Worm (Caenorhabditis elegans): ENCODE results near the gene K09H11.11.
A peak's percentile ranks its signal among the peaks of the same experiment; 100 is the strongest.

Gene K09H11.11

DNA sequence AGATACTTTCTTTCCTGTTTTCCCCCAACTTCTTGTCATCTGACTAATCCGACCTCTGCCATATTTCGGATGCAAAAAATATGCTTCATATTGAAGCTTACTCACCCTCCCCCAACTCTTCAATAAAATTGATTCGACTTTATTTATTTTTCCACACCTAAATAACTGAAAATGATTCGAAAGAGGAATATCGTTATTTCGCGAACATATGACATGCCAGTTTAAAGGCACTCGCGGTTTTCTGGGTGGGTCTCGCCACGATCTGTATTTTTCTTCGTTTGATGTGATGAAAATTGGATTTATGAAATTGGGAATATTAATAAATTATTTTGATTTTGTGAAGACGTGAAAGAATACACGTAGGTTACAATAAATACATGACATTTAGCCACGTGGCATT, 16.6 kb upstream of the K09H11.11 start, which contains the start of gene F44E7.3:
Gene F44E7.3 (plus strand): TSS at position 319 of the 400 bp plus-strand sequence.
- TF ChIP-seq irx-1 (tag; optimal IDR thresholded peaks at IDR 0.05) (no peak), unc-62 (GFP tag; optimal IDR thresholded peaks at IDR 0.05) (no peak), nhr-77 (tag; optimal IDR thresholded peaks at IDR 0.05) (no peak), unc-130 (tag; optimal IDR thresholded peaks at IDR 0.05) (no peak), unc-98 (GFP tag; IDR thresholded peaks at IDR 0.05) (no peak), hlh-17 (GFP tag; optimal IDR thresholded peaks at IDR 0.05; ENCODE audit: borderline replicate concordance) (no peak), dpl-1 (GFP tag; optimal IDR thresholded peaks at IDR 0.05) (no peak), lin-14 (GFP tag; optimal IDR thresholded peaks at IDR 0.05) (no peak), mep-1 (tag; optimal IDR thresholded peaks at IDR 0.05) (no peak), hlh-4 (tag; optimal IDR thresholded peaks at IDR 0.05) (no peak), nhr-47 (tag; optimal IDR thresholded peaks at IDR 0.05) (no peak), egl-13 (tag; optimal IDR thresholded peaks at IDR 0.05) (no peak), hpl-2 (GFP tag; optimal IDR thresholded peaks at IDR 0.05) (no peak)

DNA sequence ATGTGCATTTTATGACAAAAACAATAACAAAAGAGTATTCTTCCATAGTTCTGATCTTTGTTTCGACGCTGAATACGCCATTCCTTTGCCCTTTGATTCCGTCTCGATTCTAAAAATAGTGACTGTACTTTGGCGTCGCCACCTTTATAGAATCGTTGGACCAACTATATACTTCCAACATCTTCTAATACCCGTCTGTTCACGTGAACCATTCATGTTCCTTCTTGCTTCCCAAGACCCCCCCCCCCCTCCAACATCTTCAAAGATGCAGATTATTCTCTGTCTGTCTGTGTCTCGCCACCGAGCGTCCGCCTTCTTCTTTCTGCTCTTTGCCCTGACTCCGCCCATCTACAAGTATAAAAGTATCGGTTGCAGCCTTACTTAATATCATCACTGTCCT, 14.9 kb upstream of the K09H11.11 start:
- TF ChIP-seq F16B12.6 (tag; optimal IDR thresholded peaks at IDR 0.05) = no peak
- no peak for TF ChIP-seq sup-37 (GFP tag; optimal IDR thresholded peaks at IDR 0.05)
- no peak for TF ChIP-seq ces-1 (GFP tag; optimal IDR thresholded peaks at IDR 0.05)
- no peak for TF ChIP-seq sox-4 (tag; optimal IDR thresholded peaks at IDR 0.05)
- TF ChIP-seq nhr-19 (GFP tag; conservative IDR thresholded peaks at IDR 0.05) = peak; percentile 49
- peak; percentile 25 for TF ChIP-seq lin-14 (GFP tag; optimal IDR thresholded peaks at IDR 0.05)
- TF ChIP-seq dsc-1 (tag; optimal IDR thresholded peaks at IDR 0.05) = no peak
- TF ChIP-seq nhr-77 (tag; optimal IDR thresholded peaks at IDR 0.05) = no peak
- TF ChIP-seq mdl-1 (tag; optimal IDR thresholded peaks at IDR 0.05) = no peak
- TF ChIP-seq nhr-85 (tag) = peak; percentile 74
- no peak for TF ChIP-seq swsn-7 (tag; optimal IDR thresholded peaks at IDR 0.05)

DNA sequence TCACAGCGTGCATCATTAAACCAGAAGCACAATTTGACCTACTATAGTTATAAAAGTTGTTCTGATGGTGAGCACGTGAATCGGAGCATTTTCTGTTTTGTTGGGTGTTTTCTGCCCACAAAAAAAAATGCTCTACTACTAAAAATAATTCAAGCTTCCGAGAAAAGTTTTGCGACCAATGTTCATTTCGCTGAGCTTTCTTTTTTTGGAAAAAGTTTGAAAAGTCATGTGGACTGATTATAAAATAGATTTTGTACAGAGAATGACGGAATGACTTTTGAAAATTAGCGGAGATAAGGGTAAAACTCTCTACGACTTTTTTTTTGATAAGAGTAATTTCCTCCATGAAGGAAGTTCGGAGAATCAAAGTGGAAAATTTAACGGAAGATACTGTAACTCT, 14.4 kb upstream of the K09H11.11 start:
- TF ChIP-seq snpc-4 (tag; optimal IDR thresholded peaks at IDR 0.05) (no peak), elt-2 (tag; optimal IDR thresholded peaks at IDR 0.05) (peak; percentile 76), nhr-47 (tag; optimal IDR thresholded peaks at IDR 0.05) (peak; percentile 39), lin-14 (GFP tag; optimal IDR thresholded peaks at IDR 0.05) (peak; percentile 23), nhr-20 (tag; optimal IDR thresholded peaks at IDR 0.05) (no peak), nhr-71 (tag; optimal IDR thresholded peaks at IDR 0.05) (peak; percentile 58), nhr-90 (tag; optimal IDR thresholded peaks at IDR 0.05; ENCODE audit: poor library complexity) (no peak), sox-4 (tag; optimal IDR thresholded peaks at IDR 0.05) (peak; percentile 57), fkh-8 (tag; optimal IDR thresholded peaks at IDR 0.05) (peak; percentile 67), nhr-19 (GFP tag; conservative IDR thresholded peaks at IDR 0.05) (0 out of 2 replicates have a peak, but pooled peaks have one; percentile 3)

DNA sequence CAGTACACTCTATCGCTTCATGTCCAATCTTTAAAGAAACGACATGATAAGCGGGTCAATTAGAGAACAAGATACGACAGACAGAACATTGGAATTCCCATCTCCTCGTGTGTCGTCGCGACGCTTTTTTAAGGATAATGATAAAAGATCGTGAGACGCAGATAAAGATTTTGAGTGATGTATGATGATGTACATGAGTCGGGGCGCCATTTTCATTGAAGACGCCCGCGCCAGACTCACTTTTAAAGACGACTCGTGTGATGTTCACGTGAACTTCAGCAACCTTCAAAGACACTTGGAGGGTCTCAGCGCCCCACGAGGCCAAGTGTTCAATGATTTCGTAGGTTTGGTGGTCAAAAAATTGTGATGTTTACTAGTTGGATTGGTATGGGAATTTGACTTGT, 13.2 kb upstream of the K09H11.11 start:
- TF ChIP-seq C16A3.4 (tag; optimal IDR thresholded peaks at IDR 0.05) (peak; percentile 24), nhr-76 (tag; optimal IDR thresholded peaks at IDR 0.05) (peak; percentile 10), mep-1 (tag; optimal IDR thresholded peaks at IDR 0.05) (peak; percentile 10), tbx-2 (tag; optimal IDR thresholded peaks at IDR 0.05) (peak; percentile 77), zag-1 (tag; optimal IDR thresholded peaks at IDR 0.05) (no peak), efl-3 (GFP tag; optimal IDR thresholded peaks at IDR 0.05) (no peak), hpl-2 (GFP tag; optimal IDR thresholded peaks at IDR 0.05) (no peak), zip-4 (GFP tag; optimal IDR thresholded peaks at IDR 0.05) (no peak), unc-62 (GFP tag; optimal IDR thresholded peaks at IDR 0.05) (no peak), fkh-10 (GFP tag; optimal IDR thresholded peaks at IDR 0.05) (no peak), fkh-4 (tag; optimal IDR thresholded peaks at IDR 0.05; ENCODE audit: borderline replicate concordance) (no peak), grh-1 (GFP tag; IDR thresholded peaks at IDR 0.05) (peak; percentile 70), isw-1 (GFP tag; IDR thresholded peaks at IDR 0.05) (no peak), aha-1 (tag; optimal IDR thresholded peaks at IDR 0.05) (no peak), elt-2 (tag; optimal IDR thresholded peaks at IDR 0.05) (peak; percentile 70), ztf-11 (tag; optimal IDR thresholded peaks at IDR 0.05) (no peak), ceh-8 (GFP tag; optimal IDR thresholded peaks at IDR 0.05) (no peak), aly-2 (tag; optimal IDR thresholded peaks at IDR 0.05) (no peak), ceh-88 (GFP tag; IDR thresholded peaks at IDR 0.05) (no peak), nhr-90 (tag; optimal IDR thresholded peaks at IDR 0.05; ENCODE audit: poor library complexity) (peak; percentile 84), nhr-19 (GFP tag; conservative IDR thresholded peaks at IDR 0.05) (peak; percentile 88), ces-1 (GFP tag; optimal IDR thresholded peaks at IDR 0.05) (no peak), mab-9 (GFP tag; IDR thresholded peaks at IDR 0.05) (no peak), ceh-63 (GFP tag; optimal IDR thresholded peaks at IDR 0.05) (no peak), unc-30 (tag; optimal IDR thresholded peaks at IDR 0.05) (no peak), Y116A8C.19 (tag; optimal IDR thresholded peaks at IDR 0.05; ENCODE audit: borderline replicate concordance) (no peak)

Measured in whole organism, L1 larva.